Fruit fly (Drosophila melanogaster): ENCODE measurements around the gene CG3631.

The CG3631 gene

DNA sequence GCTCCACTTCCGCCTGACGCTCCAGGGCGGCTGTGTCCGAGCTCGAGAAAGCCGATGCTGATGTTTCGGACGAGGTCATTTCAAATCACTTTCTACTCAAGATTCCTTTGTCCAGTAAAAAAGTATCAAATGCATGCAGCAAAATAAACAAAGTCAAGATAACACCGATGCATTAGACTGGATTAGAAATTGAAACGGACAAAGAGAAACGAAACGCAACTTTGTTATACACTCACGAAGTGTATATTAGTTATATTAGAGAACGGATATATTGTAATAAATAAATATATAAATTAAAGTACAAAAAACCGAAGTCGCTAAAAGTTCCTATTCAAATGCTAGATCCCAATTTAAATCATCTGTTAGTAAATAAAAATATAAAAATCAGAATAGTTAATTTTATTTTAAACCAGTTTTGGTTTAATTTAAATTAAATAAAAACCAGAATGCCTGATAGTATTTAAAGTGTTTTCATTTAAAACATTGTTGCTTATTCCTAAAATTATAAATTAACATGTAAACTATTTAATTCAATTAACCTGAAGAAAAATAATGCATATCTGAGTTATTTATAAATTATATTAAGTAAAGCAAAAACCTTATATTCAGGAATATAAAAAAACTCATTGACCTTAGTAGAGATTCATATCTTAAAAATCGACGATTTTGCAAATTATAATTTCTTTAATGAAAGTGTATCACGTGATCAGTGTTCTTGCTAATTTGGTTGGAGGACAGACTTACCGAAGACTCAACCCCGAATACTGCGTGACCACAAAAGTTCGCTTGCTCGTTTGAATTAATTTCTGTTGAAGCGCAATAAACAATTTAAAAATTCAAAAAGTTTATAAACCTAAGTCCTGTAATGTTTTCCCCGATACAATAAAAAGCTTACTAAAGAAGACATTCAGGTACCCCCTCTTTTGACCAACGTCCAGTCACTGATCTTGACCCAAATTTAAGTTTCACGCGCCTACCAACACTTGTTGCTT lies 14.8 kb downstream of the CG3631 start, which contains the start of gene Dph2 (continued):
- peak; percentile 47 for TF ChIP-seq az2 (GFP tag; optimal IDR thresholded peaks at IDR 0.05)
- no peak for TF ChIP-seq CG7745 (tag; optimal IDR thresholded peaks at IDR 0.05)
- peak; percentile 67 for TF ChIP-seq B-H1 (GFP tag; IDR thresholded peaks at IDR 0.05)
- TF ChIP-seq CG2116 (GFP tag; optimal IDR thresholded peaks at IDR 0.05): peak; percentile 58
- peak; percentile 53 for TF ChIP-seq pho (GFP tag; optimal IDR thresholded peaks at IDR 0.05)
- TF ChIP-seq ranshi (GFP tag; IDR thresholded peaks at IDR 0.05): peak; percentile 86
- TF ChIP-seq Awh (GFP tag; IDR thresholded peaks at IDR 0.05): peak; percentile 81
- no peak for TF ChIP-seq CG10565 (GFP tag; optimal IDR thresholded peaks at IDR 0.05)
- TF ChIP-seq jumu (GFP tag; optimal IDR thresholded peaks at IDR 0.05): peak; percentile 38
- peak; percentile 34 for TF ChIP-seq vfl (GFP tag; optimal IDR thresholded peaks at IDR 0.05)
- TF ChIP-seq CG11696 (GFP tag; IDR thresholded peaks at IDR 0.05): peak; percentile 65
- no peak for TF ChIP-seq sc (optimal IDR thresholded peaks at IDR 0.05)
- no peak for TF ChIP-seq sc (GFP tag; optimal IDR thresholded peaks at IDR 0.05)
- TF ChIP-seq wdn (GFP tag; IDR thresholded peaks at IDR 0.05): peak; percentile 73
- TF ChIP-seq CG3847 (GFP tag; IDR thresholded peaks at IDR 0.05): peak; percentile 75
- TF ChIP-seq trh (GFP tag; optimal IDR thresholded peaks at IDR 0.05): no peak
- TF ChIP-seq crol (GFP tag; IDR thresholded peaks at IDR 0.05): no peak
- no peak for TF ChIP-seq Jarid2 (GFP tag; optimal IDR thresholded peaks at IDR 0.05)
- TF ChIP-seq HLHmδ (GFP tag; optimal IDR thresholded peaks at IDR 0.05): no peak
- TF ChIP-seq ci (GFP tag; IDR thresholded peaks at IDR 0.05): peak; percentile 75
- TF ChIP-seq ab (GFP tag; optimal IDR thresholded peaks at IDR 0.05): no peak
- peak; percentile 78 for TF ChIP-seq Nf-YC (tag; optimal IDR thresholded peaks at IDR 0.05)
- TF ChIP-seq CG12236 (GFP tag; optimal IDR thresholded peaks at IDR 0.05): no peak
- no peak for TF ChIP-seq sd (tag; optimal IDR thresholded peaks at IDR 0.05)
- no peak for TF ChIP-seq Tbp (GFP tag; optimal IDR thresholded peaks at IDR 0.05)
- peak; percentile 29 for TF ChIP-seq lilli (GFP tag; optimal IDR thresholded peaks at IDR 0.05)
- peak; percentile 59; the same call in 1 of the 2 replicates for TF ChIP-seq Nf-YA (GFP tag; IDR thresholded peaks at IDR 0.05)
- TF ChIP-seq kni (GFP tag; optimal IDR thresholded peaks at IDR 0.05): peak; percentile 67
- no peak for TF ChIP-seq nom (GFP tag; optimal IDR thresholded peaks at IDR 0.05)
- peak; percentile 84 for TF ChIP-seq CG10366 (GFP tag; IDR thresholded peaks at IDR 0.05)
- TF ChIP-seq odd (GFP tag; optimal IDR thresholded peaks at IDR 0.05): no peak
- peak; percentile 53 for TF ChIP-seq Sin3A (optimal IDR thresholded peaks at IDR 0.05)
- TF ChIP-seq tx (GFP tag; optimal IDR thresholded peaks at IDR 0.05): no peak
- TF ChIP-seq zen (tag; optimal IDR thresholded peaks at IDR 0.05): peak; percentile 31
- TF ChIP-seq CG14014 (GFP tag; IDR thresholded peaks at IDR 0.05): peak; percentile 71
- no peak for TF ChIP-seq CG17568 (GFP tag; optimal IDR thresholded peaks at IDR 0.05)
- peak; percentile 65 for TF ChIP-seq CTCF (GFP tag; optimal IDR thresholded peaks at IDR 0.05)
- no peak for TF ChIP-seq ham (GFP tag; IDR thresholded peaks at IDR 0.05)
- TF ChIP-seq Ets65A (GFP tag): peak; percentile 91
- TF ChIP-seq CG12299 (tag; optimal IDR thresholded peaks at IDR 0.05): peak; percentile 66
- TF ChIP-seq fd64A (GFP tag; optimal IDR thresholded peaks at IDR 0.05): no peak
- peak; percentile 25 for TF ChIP-seq YL-1 (GFP tag; optimal IDR thresholded peaks at IDR 0.05)
- no peak for TF ChIP-seq tup (GFP tag; optimal IDR thresholded peaks at IDR 0.05)
- no peak for TF ChIP-seq Dfd (GFP tag; optimal IDR thresholded peaks at IDR 0.05)
- peak; percentile 54; the same call in 1 of the 2 replicates for TF ChIP-seq dimm (GFP tag; IDR thresholded peaks at IDR 0.05)
- no peak for TF ChIP-seq Stat92E (GFP tag; optimal IDR thresholded peaks at IDR 0.05)
- TF ChIP-seq CG33213 (GFP tag; optimal IDR thresholded peaks at IDR 0.05): peak; percentile 48
- peak; percentile 31; the same call in 1 of the 3 replicates for TF ChIP-seq CG14050 (GFP tag; IDR thresholded peaks at IDR 0.05)
- peak; percentile 29 for TF ChIP-seq Atf-2 (GFP tag; optimal IDR thresholded peaks at IDR 0.05)
- peak; percentile 88 for TF ChIP-seq CG14667 (GFP tag; IDR thresholded peaks at IDR 0.05)
- no peak for TF ChIP-seq sima (GFP tag; optimal IDR thresholded peaks at IDR 0.05)
